Worm (Caenorhabditis elegans) whole organism, mixed stage, embryonic: ENCODE measurements around the gene T25B9.1.

Experiments
- bed-3 ChIP-seq: fragments of 200-800 bp; sonication (Bioruptor generic); optimal IDR thresholded peaks from 3 replicates; lab custom pipeline; 2018; ENCODE audit warnings: mild to moderate bottlenecking, missing genetic modification characterization, moderate library complexity, missing compliant biosample characterization
- blmp-1 ChIP-seq: fragments of 150-350 bp; optimal IDR thresholded peaks from 2 replicates; lab custom pipeline; 2014; ENCODE audit warnings: missing biosample characterization, missing genetic modification characterization
- ceh-39 ChIP-seq: fragments of 150-350 bp; optimal IDR thresholded peaks from 2 replicates; lab custom pipeline; 2014; ENCODE audit warnings: missing biosample characterization, missing genetic modification characterization
- ceh-83 ChIP-seq: fragments of 200-800 bp; sonication (Bioruptor generic); optimal IDR thresholded peaks from 2 replicates; lab custom pipeline; 2018; ENCODE audit warnings: mild to moderate bottlenecking, missing genetic modification characterization, missing compliant biosample characterization
- ces-1 ChIP-seq: fragments of 150-350 bp; optimal IDR thresholded peaks from 2 replicates; lab custom pipeline; 2014; ENCODE audit warnings: missing biosample characterization, missing genetic modification reagents, missing genetic modification characterization
- cnd-1 ChIP-seq: fragments of 200-800 bp; sonication (Bioruptor generic); optimal IDR thresholded peaks from 2 replicates; lab custom pipeline; 2018; ENCODE audit warnings: mild to moderate bottlenecking, missing genetic modification characterization, missing compliant biosample characterization
- drap-1 ChIP-seq: fragments of 200-800 bp; sonication (Bioruptor generic); optimal IDR thresholded peaks from 3 replicates; lab custom pipeline; 2018; ENCODE audit warnings: mild to moderate bottlenecking, missing genetic modification characterization, missing compliant biosample characterization
- elt-1 ChIP-seq: sonication (generic microtip); optimal IDR thresholded peaks from 2 replicates; lab custom pipeline; 2017; ENCODE audit warnings: missing genetic modification characterization, mild to moderate bottlenecking, missing compliant biosample characterization, antibody characterized with exemption, moderate library complexity, borderline replicate concordance; ENCODE audit not compliant: insufficient read depth
- elt-3 ChIP-seq: fragments of 150-350 bp; optimal IDR thresholded peaks from 2 replicates; lab custom pipeline; 2014; ENCODE audit warnings: missing biosample characterization, missing genetic modification characterization
- flh-1 ChIP-seq: fragments of 200-800 bp; sonication (Bioruptor generic); optimal IDR thresholded peaks from 2 replicates; lab custom pipeline; 2018; ENCODE audit warnings: mild to moderate bottlenecking, missing genetic modification characterization, moderate library complexity, missing compliant biosample characterization
- hlh-1 ChIP-seq: fragments of 150-350 bp; optimal IDR thresholded peaks from 2 replicates; lab custom pipeline; 2014; ENCODE audit warnings: missing biosample characterization, missing genetic modification reagents, missing genetic modification characterization
- lin-13 ChIP-seq: fragments of 150-350 bp; optimal IDR thresholded peaks from 2 replicates; lab custom pipeline; 2014; ENCODE audit warnings: missing biosample characterization, missing genetic modification characterization
- lin-32 ChIP-seq: fragments of 200-800 bp; sonication (Bioruptor generic); optimal IDR thresholded peaks from 2 replicates; lab custom pipeline; 2018; ENCODE audit warnings: mild to moderate bottlenecking, missing genetic modification characterization, missing compliant biosample characterization
- lsy-2 ChIP-seq: fragments of 150-350 bp; optimal IDR thresholded peaks from 2 replicates; lab custom pipeline; 2014; ENCODE audit warnings: missing biosample characterization, missing genetic modification characterization
- mab-5 ChIP-seq: fragments of 150-350 bp; optimal IDR thresholded peaks from 2 replicates; lab custom pipeline; 2014; ENCODE audit warnings: missing biosample characterization, missing genetic modification characterization
- mls-2 ChIP-seq: sonication (generic microtip); optimal IDR thresholded peaks from 2 replicates; lab custom pipeline; 2016; ENCODE audit warnings: mild to moderate bottlenecking, missing genetic modification characterization, moderate library complexity, missing compliant biosample characterization
- nhr-12 ChIP-seq: fragments of 150-350 bp; optimal IDR thresholded peaks from 2 replicates; lab custom pipeline; 2014; ENCODE audit warnings: missing biosample characterization, missing genetic modification characterization
- nhr-2 ChIP-seq: fragments of 150-350 bp; optimal IDR thresholded peaks from 2 replicates; lab custom pipeline; 2014; ENCODE audit warnings: missing biosample characterization, missing genetic modification characterization
- nhr-237 ChIP-seq: fragments of 150-350 bp; optimal IDR thresholded peaks from 2 replicates; lab custom pipeline; 2014; ENCODE audit warnings: missing biosample characterization, missing genetic modification characterization
- nhr-28 ChIP-seq: fragments of 150-350 bp; optimal IDR thresholded peaks from 2 replicates; lab custom pipeline; 2014; ENCODE audit warnings: missing biosample characterization, missing genetic modification characterization
- nhr-76 ChIP-seq: sonication (generic microtip); optimal IDR thresholded peaks from 2 replicates; lab custom pipeline; 2017; ENCODE audit warnings: missing biosample characterization, missing genetic modification characterization
- pha-4 ChIP-seq: fragments of 150-350 bp; optimal IDR thresholded peaks from 2 replicates; lab custom pipeline; 2018; ENCODE audit warnings: missing biosample characterization, missing genetic modification reagents, missing genetic modification characterization
- sem-2 ChIP-seq: fragments of 200-800 bp; sonication (Bioruptor generic); optimal IDR thresholded peaks from 2 replicates; lab custom pipeline; 2018; ENCODE audit warnings: mild to moderate bottlenecking, missing genetic modification characterization, missing compliant biosample characterization
- snpc-4 ChIP-seq: fragments of 150-350 bp; optimal IDR thresholded peaks from 2 replicates; lab custom pipeline; 2014; ENCODE audit warnings: missing biosample characterization, missing genetic modification characterization
- sptf-1 ChIP-seq: sonication (generic microtip); optimal IDR thresholded peaks from 2 replicates; lab custom pipeline; 2017; ENCODE audit warnings: mild to moderate bottlenecking, missing genetic modification characterization, moderate library complexity, missing compliant biosample characterization
- tbx-8 ChIP-seq: fragments of 200-800 bp; sonication (Bioruptor generic); optimal IDR thresholded peaks from 2 replicates; lab custom pipeline; 2018; ENCODE audit warnings: mild to moderate bottlenecking, missing genetic modification characterization, moderate library complexity, missing compliant biosample characterization
- unc-120 ChIP-seq: sonication (generic microtip); optimal IDR thresholded peaks from 2 replicates; lab custom pipeline; 2017; ENCODE audit warnings: missing genetic modification characterization, missing compliant biosample characterization; ENCODE audit not compliant: poor library complexity, severe bottlenecking
- unc-62 ChIP-seq: fragments of 150-350 bp; optimal IDR thresholded peaks from 2 replicates; lab custom pipeline; 2014; ENCODE audit warnings: missing biosample characterization, missing genetic modification reagents, missing genetic modification characterization
- zip-8 ChIP-seq: fragments of 150-350 bp; optimal IDR thresholded peaks from 2 replicates; lab custom pipeline; 2014; ENCODE audit warnings: missing biosample characterization, missing genetic modification characterization
- ztf-11 ChIP-seq: fragments of 150-350 bp; optimal IDR thresholded peaks from 2 replicates; lab custom pipeline; 2014; ENCODE audit warnings: missing biosample characterization, missing genetic modification characterization

T25B9.1 gene

DNA sequence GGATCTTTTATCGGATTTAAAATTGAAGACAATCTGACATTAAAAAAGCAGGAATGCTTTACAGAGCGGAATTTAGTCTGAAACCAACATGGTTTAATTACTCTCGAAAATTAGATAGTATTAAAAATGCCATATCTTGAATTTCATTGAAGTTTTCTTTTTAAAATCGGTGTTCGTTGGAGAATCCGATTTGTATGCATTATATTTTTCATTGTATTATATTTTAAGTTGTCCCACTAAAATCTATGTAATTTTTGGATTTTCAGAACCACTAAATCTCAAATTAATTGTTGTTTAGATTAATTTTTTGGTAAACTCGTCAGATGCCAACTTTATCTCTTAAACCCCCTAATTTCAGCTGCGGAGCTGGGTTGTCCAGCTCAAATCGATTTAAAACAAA is 28.6 kb upstream of the T25B9.1 start:
- TF ChIP-seq flh-1 (GFP tag; lab: Kevin White, UChicago) = no peak
- TF ChIP-seq blmp-1 (tag; lab: Kevin White, UChicago) = no peak
- no peak for TF ChIP-seq unc-120 (tag; lab: Kevin White, UChicago)
- no peak for TF ChIP-seq elt-3 (tag; lab: Kevin White, UChicago)
- no peak for TF ChIP-seq ces-1
- TF ChIP-seq nhr-12 (tag; lab: Kevin White, UChicago) = no peak
- TF ChIP-seq, all 35 proteins: peak for 0

DNA sequence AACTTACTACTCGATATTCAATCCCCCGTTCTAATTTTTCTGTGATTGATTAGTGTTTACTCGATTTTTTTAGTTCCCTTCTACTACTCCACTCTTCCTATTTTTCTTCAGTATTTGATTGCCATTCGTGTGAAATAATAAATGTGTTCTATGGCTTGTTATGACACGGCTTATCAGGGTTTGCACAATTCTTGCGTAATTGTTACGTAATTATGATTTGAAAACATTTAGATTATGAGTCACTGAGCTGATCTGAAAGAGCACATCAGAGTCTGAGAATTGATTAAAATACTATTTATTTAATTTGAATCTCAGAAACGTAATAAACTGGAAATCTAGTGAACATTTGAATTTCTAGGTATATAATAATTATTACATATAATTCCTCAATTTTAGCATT is 27.7 kb upstream of the T25B9.1 start:
- TF ChIP-seq mab-5 (tag; lab: Kevin White, UChicago) (no peak), zip-8 (tag; lab: Kevin White, UChicago) (peak; percentile 99)

DNA sequence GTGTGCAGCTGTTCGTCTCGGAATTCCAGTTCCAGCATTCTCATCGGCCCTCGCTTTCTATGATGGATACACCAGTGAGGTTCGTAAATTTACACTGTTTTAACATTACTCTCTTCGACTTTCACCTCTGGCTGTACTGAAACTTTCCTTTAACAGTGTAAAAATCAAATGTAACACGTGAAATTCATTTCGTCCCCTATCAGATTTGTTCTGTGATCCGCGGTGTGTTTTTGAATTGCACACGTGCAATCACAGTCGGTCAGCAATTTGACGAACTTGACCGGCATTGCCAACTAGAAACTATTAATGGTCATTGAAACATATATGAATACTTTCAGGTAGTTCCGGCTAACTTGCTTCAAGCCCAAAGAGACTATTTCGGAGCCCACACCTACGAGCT is 27.1 kb upstream of the T25B9.1 start:
- TF ChIP-seq unc-62 = no peak
- no peak for TF ChIP-seq drap-1 (GFP tag; lab: Kevin White, UChicago)
- TF ChIP-seq hlh-1 = no peak
- TF ChIP-seq lin-13 = no peak
- TF ChIP-seq sptf-1 (tag; lab: Kevin White, UChicago) = no peak
- no peak for TF ChIP-seq nhr-2 (tag; lab: Kevin White, UChicago)
- no peak for TF ChIP-seq ceh-83
- TF ChIP-seq cnd-1 = no peak
- TF ChIP-seq unc-120 (tag; lab: Kevin White, UChicago) = no peak
- no peak for TF ChIP-seq zip-8 (tag; lab: Kevin White, UChicago)
- no peak for TF ChIP-seq mls-2
- no peak for TF ChIP-seq tbx-8 (GFP tag; lab: Kevin White, UChicago)
- no peak for TF ChIP-seq mab-5 (tag; lab: Kevin White, UChicago)
- TF ChIP-seq bed-3 (GFP tag; lab: Kevin White, UChicago) = no peak
- no peak for TF ChIP-seq sem-2 (GFP tag; lab: Kevin White, UChicago)

DNA sequence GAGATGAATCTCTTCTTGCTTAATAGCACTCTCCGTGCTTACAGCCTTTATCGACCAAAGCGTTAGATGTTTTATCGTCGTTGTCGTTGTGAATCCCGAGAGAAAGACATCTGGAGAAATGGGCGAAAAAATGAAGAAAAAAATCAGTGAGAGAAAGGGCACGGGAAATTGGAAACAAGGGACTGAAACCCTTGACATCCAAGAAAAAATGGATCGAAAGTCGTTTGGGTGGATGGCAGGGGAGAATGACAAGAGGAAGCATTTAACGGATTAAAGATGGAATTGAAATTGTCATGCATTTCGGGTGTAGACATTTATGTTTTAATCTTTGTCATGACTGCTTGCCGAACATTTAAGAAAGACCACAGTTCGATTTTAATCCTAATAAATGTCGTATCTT is 23.9 kb upstream of the T25B9.1 start, which contains the start of gene inpp-1:
Gene inpp-1, minus strand, starts transcription at position 101 of the 400 bp plus-strand sequence.
- TF ChIP-seq sptf-1 (tag; lab: Kevin White, UChicago) = no peak
- TF ChIP-seq mab-5 (tag; lab: Kevin White, UChicago) = no peak
- TF ChIP-seq ces-1 = no peak
- no peak for TF ChIP-seq hlh-1
- TF ChIP-seq sem-2 (GFP tag; lab: Kevin White, UChicago) = no peak
- no peak for TF ChIP-seq ztf-11 (tag; lab: Kevin White, UChicago)
- TF ChIP-seq tbx-8 (GFP tag; lab: Kevin White, UChicago) = no peak
- no peak for TF ChIP-seq elt-3 (tag; lab: Kevin White, UChicago)
- TF ChIP-seq unc-120 (tag; lab: Kevin White, UChicago) = no peak
- no peak for TF ChIP-seq lin-32 (GFP tag; lab: Kevin White, UChicago)
- no peak for TF ChIP-seq nhr-2 (tag; lab: Kevin White, UChicago)
- no peak for TF ChIP-seq ceh-83
- TF ChIP-seq nhr-76 (tag; lab: Kevin White, UChicago) = no peak
- TF ChIP-seq blmp-1 (tag; lab: Kevin White, UChicago) = no peak
- TF ChIP-seq snpc-4 (tag; lab: Kevin White, UChicago) = no peak
- no peak for TF ChIP-seq nhr-237 (tag; lab: Kevin White, UChicago)
- no peak for TF ChIP-seq pha-4 (tag; lab: Kevin White, UChicago)

DNA sequence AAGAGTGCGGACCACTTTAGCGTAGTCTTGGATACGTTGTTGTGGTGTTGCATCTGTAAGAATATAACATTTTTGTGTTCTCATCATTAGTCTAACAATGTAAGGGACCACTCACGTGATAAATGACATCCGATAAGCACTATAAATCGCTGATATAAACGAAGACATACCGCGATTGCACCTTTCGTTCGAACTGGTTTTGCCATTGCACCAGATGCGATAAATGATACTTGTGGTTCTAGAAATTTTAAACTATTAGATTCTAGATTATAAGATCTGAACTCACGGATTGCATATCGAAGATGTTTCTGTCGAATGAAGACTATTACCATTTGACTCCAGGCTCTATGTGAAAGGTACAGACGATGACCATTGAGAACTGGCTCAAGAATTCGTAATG is 21.4 kb upstream of the T25B9.1 start:
- no peak for TF ChIP-seq lsy-2 (tag; lab: Kevin White, UChicago)
- TF ChIP-seq nhr-28 = no peak
- no peak for TF ChIP-seq mls-2
- no peak for TF ChIP-seq ceh-39 (tag; lab: Kevin White, UChicago)
- TF ChIP-seq elt-1 (tag; lab: Kevin White, UChicago) = no peak
- no peak for TF ChIP-seq tbx-8 (GFP tag; lab: Kevin White, UChicago)
- TF ChIP-seq nhr-76 (tag; lab: Kevin White, UChicago) = no peak
- no peak for TF ChIP-seq unc-120 (tag; lab: Kevin White, UChicago)
- TF ChIP-seq nhr-12 (tag; lab: Kevin White, UChicago) = no peak
- no peak for TF ChIP-seq ces-1
- TF ChIP-seq ceh-83 = no peak
- TF ChIP-seq nhr-237 (tag; lab: Kevin White, UChicago) = no peak
- TF ChIP-seq, all 35 proteins: peak for 0
